Fruit fly (Drosophila melanogaster) S2 (cell line): ENCODE data around the gene CG15169.

ENCODE experiments used
- CG8478 ChIP-seq: fragments of >200 bp; optimal IDR thresholded peaks from 2 replicates; lab custom pipeline; 2018
- CTCF ChIP-seq, 2 experiments: fragments of >200 bp; optimal IDR thresholded peaks; 2 replicates each; lab custom pipeline; 2018

The CG15169 gene

dm6 chr2L:18982826-18983758 lies 7.7 kb upstream of the CG15169 start:
- TF ChIP-seq CTCF (optimal IDR thresholded peaks at IDR 0.05; lab: Kevin White, UChicago), result no peak

- TF ChIP-seq CTCF (optimal IDR thresholded peaks at IDR 0.05; lab: Kevin White, UChicago) (no peak), CG8478 (no peak)
These were observed 6.7 kb upstream of the CG15169 start for dm6 chr2L:18984158-18984557.

dm6 chr2L:18985201-18986124 lies 5.4 kb upstream of the CG15169 start:
- TF ChIP-seq CTCF (optimal IDR thresholded peaks at IDR 0.05; lab: Kevin White, UChicago), result no peak
- no peak for TF ChIP-seq CG8478

dm6 chr2L:18986125-18986498 lies 4.7 kb upstream of the CG15169 start:
- no peak for TF ChIP-seq CG8478
- no peak for TF ChIP-seq CTCF (optimal IDR thresholded peaks at IDR 0.05; lab: Kevin White, UChicago)

dm6 chr2L:18987078-18987895 lies 3.5 kb upstream of the CG15169 start, which contains the start of the genes Swip-1 and EMC5:
Gene Swip-1, minus strand, starts transcription at chr2L:18987280.
Gene EMC5, plus strand, starts transcription at chr2L:18987707.
- no peak for TF ChIP-seq CTCF (optimal IDR thresholded peaks at IDR 0.05; lab: Kevin White, UChicago)
- no peak for TF ChIP-seq CG8478

dm6 chr2L:18990133-18990532 lies 687 bp upstream of the CG15169 start, which contains the start of gene CG15170:
Gene CG15170, minus strand, starts transcription at chr2L:18990233.
- no peak for TF ChIP-seq CTCF (optimal IDR thresholded peaks at IDR 0.05; lab: Kevin White, UChicago)
- no peak for TF ChIP-seq CG8478

dm6 chr2L:18992196-18992595 lies 1.4 kb downstream of the CG15169 start, which contains the start of gene CG46465:
Gene CG46465, plus strand, starts transcription at chr2L:18992496.
- no peak for TF ChIP-seq CTCF (optimal IDR thresholded peaks at IDR 0.05; lab: Kevin White, UChicago)
- no peak for TF ChIP-seq CG8478

dm6 chr2L:18995660-18996417 lies 5.0 kb downstream of the CG15169 start, which contains the start of gene CG10650:
Gene CG10650, minus strand, starts transcription at chr2L:18995934.
- TF ChIP-seq CTCF (optimal IDR thresholded peaks at IDR 0.05; lab: Kevin White, UChicago), result no peak
- no peak for TF ChIP-seq CG8478

dm6 chr2L:18997148-18997547 lies 6.3 kb downstream of the CG15169 start, which contains the start of gene CG31792:
Gene CG31792, plus strand, starts transcription at chr2L:18997448.
- TF ChIP-seq CG8478 (no peak), CTCF (optimal IDR thresholded peaks at IDR 0.05; lab: Kevin White, UChicago) (no peak)

- no peak for TF ChIP-seq CTCF (optimal IDR thresholded peaks at IDR 0.05; lab: Kevin White, UChicago)
These were observed 11.6 kb downstream of the CG15169 start for dm6 chr2L:19002468-19002867.

dm6 chr2L:19002959-19003371 lies 12.1 kb downstream of the CG15169 start, which contains the start of gene CG31793:
Gene CG31793, plus strand, starts transcription at chr2L:19003367.
- TF ChIP-seq CG8478, result no peak
- no peak for TF ChIP-seq CTCF (optimal IDR thresholded peaks at IDR 0.05; lab: Kevin White, UChicago)

- no peak for TF ChIP-seq CG8478
- peak; percentile 75 to 83 for TF ChIP-seq CTCF (optimal IDR thresholded peaks at IDR 0.05; lab: Kevin White, UChicago)
These were observed 18.3 kb downstream of the CG15169 start, which contains the start of gene RpL30 for dm6 chr2L:19009130-19009529. Gene RpL30, minus strand, starts transcription at chr2L:19009306.

dm6 chr2L:19010037-19010436 lies 19.2 kb downstream of the CG15169 start:
- TF ChIP-seq CG8478 (no peak), CTCF (optimal IDR thresholded peaks at IDR 0.05; lab: Kevin White, UChicago) (no peak)

- TF ChIP-seq CG8478 (no peak), CTCF (optimal IDR thresholded peaks at IDR 0.05; lab: Kevin White, UChicago) (no peak)
These were observed 19.7 kb downstream of the CG15169 start, which contains the start of gene robl37BC for dm6 chr2L:19010566-19010965. Gene robl37BC, plus strand, starts transcription at chr2L:19010866.
